Fruit fly (Drosophila melanogaster) Kc167 (cell line): ENCODE measurements around the gene CG10252.

Experiments used
- Myc ChIP-seq: fragments of >200 bp; optimal IDR thresholded peaks from 2 replicates; lab custom pipeline; 2017; ENCODE audit warnings: missing external identifiers
- Sin3A ChIP-seq: fragments of >200 bp; optimal IDR thresholded peaks from 2 replicates; lab custom pipeline; 2018; ENCODE audit warnings: missing external identifiers
- h ChIP-seq: fragments of >200 bp; optimal IDR thresholded peaks from 3 replicates; lab custom pipeline; 2018; ENCODE audit warnings: missing external identifiers

DNA sequence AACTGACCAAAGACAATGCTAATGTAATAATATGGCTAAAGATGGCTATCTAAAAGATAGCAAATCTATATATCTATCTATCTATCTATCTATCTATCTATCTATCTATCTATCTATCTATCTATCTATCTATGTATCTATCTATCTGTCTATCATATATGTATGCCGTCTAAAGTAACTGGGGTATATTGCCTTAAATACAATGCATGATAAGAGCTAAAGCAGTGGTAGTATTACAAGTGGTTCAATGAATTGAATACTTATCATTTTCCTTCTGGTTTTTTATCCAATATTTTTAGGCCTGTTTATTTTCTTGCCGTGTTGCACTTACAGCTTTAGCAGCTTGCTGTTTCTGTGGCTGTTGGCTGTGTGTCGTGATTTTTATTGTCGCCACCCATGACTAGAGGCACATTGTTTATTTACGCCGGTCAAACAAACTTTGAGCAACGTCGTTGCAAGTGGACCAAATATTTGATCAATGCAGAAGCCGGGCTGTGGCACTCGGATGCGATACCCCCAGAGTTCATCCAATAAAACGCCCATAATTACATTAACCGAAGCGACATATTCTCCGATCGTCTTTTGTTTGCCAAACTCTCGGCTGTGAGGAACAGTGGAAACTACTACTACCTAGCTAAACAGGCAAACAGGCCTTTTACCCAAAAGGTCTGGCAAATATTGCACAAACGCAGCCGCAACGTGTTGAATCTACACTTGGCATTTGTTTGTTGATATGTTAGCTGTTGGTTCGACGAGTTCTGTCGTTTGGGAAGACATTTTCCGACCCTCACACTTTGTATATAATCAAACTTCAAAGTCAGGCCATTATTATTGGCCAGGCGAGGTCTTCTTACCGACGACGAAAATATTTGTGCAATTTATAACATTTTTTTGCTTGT, 41.9 kb upstream of the CG10252 start:
- no peak for TF ChIP-seq Sin3A (lab: Kevin White, UChicago)
- TF ChIP-seq h, result no peak
- TF ChIP-seq Myc (lab: Kevin White, UChicago), result no peak
